In genomic region chr3R:24392207-24392939, dm6 we compare ENCODE assay signal across 3 fruit fly cellular contexts.
TF ChIP-seq lines count a peak whose summit lies in the region.

TSS of gene CG13616 (plus strand) at chr3R:24392889.

- TF ChIP-seq CTCF in whole organism, embryonic (GFP tag; optimal IDR thresholded peaks at IDR 0.05; lab: Kevin White, UChicago), result no peak

TF ChIP-seq in whole organism, adult, 20 proteins besides CTCF, POLR2A, EP300 and RAD21:
- TF ChIP-seq tj (GFP tag; optimal IDR thresholded peaks at IDR 0.05; lab: Kevin White, UChicago) (peak; percentile 50), CG12768 (GFP tag; optimal IDR thresholded peaks at IDR 0.05; lab: Kevin White, UChicago) (no peak)
TF ChIP-seq in whole organism, adult: peak in this region for 1.

TF ChIP-seq in whole organism, embryonic, 481 proteins besides CTCF, POLR2A, EP300 and RAD21:
- TF ChIP-seq CG32767 (GFP tag; IDR thresholded peaks at IDR 0.05; lab: Robert Waterston, UW) (no peak), Ets65A (GFP tag; lab: Kevin White, UChicago) (peak; percentile 9)
TF ChIP-seq in whole organism, embryonic: peak in this region for 1.

TF ChIP-seq in whole organism, prepupa, 60 proteins besides CTCF, POLR2A, EP300 and RAD21:
- no peak for TF ChIP-seq CG8632 (GFP tag; optimal IDR thresholded peaks at IDR 0.05; lab: Kevin White, UChicago)
- TF ChIP-seq cyc (GFP tag; optimal IDR thresholded peaks at IDR 0.05; lab: Kevin White, UChicago), result peak; percentile 30
- no peak for TF ChIP-seq vri (GFP tag; optimal IDR thresholded peaks at IDR 0.05; lab: Kevin White, UChicago)
- TF ChIP-seq CG9139 (GFP tag; optimal IDR thresholded peaks at IDR 0.05; lab: Kevin White, UChicago), result no peak
- TF ChIP-seq Eip78C (GFP tag; lab: Kevin White, UChicago), result peak; percentile 69
- no peak for TF ChIP-seq fd85E (GFP tag; optimal IDR thresholded peaks at IDR 0.05; lab: Kevin White, UChicago)
- peak; percentile 69 for TF ChIP-seq svp (GFP tag; lab: Kevin White, UChicago)
- TF ChIP-seq CG32006 (GFP tag; optimal IDR thresholded peaks at IDR 0.05; lab: Kevin White, UChicago), result no peak
- no peak for TF ChIP-seq CG8319 (GFP tag; optimal IDR thresholded peaks at IDR 0.05; lab: Kevin White, UChicago)
- TF ChIP-seq Gug (GFP tag; IDR thresholded peaks at IDR 0.05; lab: Robert Waterston, UW), result no peak
- TF ChIP-seq pdm3 (GFP tag; optimal IDR thresholded peaks at IDR 0.05; lab: Kevin White, UChicago), result no peak
- TF ChIP-seq CG1621 (tag; optimal IDR thresholded peaks at IDR 0.05; lab: Kevin White, UChicago), result no peak
- TF ChIP-seq dsx (GFP tag; optimal IDR thresholded peaks at IDR 0.05; lab: Kevin White, UChicago; ENCODE audit: poor library complexity, severe bottlenecking), result no peak
- TF ChIP-seq CG34406 (GFP tag; optimal IDR thresholded peaks at IDR 0.05; lab: Kevin White, UChicago), result peak; percentile 19
- no peak for TF ChIP-seq Sox15 (GFP tag; optimal IDR thresholded peaks at IDR 0.05; lab: Kevin White, UChicago)
- TF ChIP-seq CG10631 (GFP tag; optimal IDR thresholded peaks at IDR 0.05; lab: Kevin White, UChicago), result no peak
- TF ChIP-seq ss (GFP tag; optimal IDR thresholded peaks at IDR 0.05; lab: Kevin White, UChicago), result no peak
- no peak for TF ChIP-seq fkh (GFP tag; optimal IDR thresholded peaks at IDR 0.05; lab: Kevin White, UChicago)
- no peak for TF ChIP-seq CG11294 (GFP tag; IDR thresholded peaks at IDR 0.05; lab: Robert Waterston, UW)
- no peak for TF ChIP-seq salr (GFP tag; optimal IDR thresholded peaks at IDR 0.05; lab: Kevin White, UChicago)
- no peak for TF ChIP-seq achi (GFP tag; optimal IDR thresholded peaks at IDR 0.05; lab: Kevin White, UChicago)
- peak; percentile 36 for TF ChIP-seq CG11902 (GFP tag; optimal IDR thresholded peaks at IDR 0.05; lab: Kevin White, UChicago)
- no peak for TF ChIP-seq spab (GFP tag; optimal IDR thresholded peaks at IDR 0.05; lab: Kevin White, UChicago)
- no peak for TF ChIP-seq Hr4 (GFP tag; optimal IDR thresholded peaks at IDR 0.05; lab: Kevin White, UChicago)
- no peak for TF ChIP-seq CG6276 (GFP tag; optimal IDR thresholded peaks at IDR 0.05; lab: Kevin White, UChicago)
- no peak for TF ChIP-seq CG10669 (GFP tag; optimal IDR thresholded peaks at IDR 0.05; lab: Kevin White, UChicago)
- no peak for TF ChIP-seq CG6163 (GFP tag; IDR thresholded peaks at IDR 0.05; lab: Robert Waterston, UW)
- TF ChIP-seq CG6808 (GFP tag; optimal IDR thresholded peaks at IDR 0.05; lab: Kevin White, UChicago), result no peak
- no peak for TF ChIP-seq eg (GFP tag; IDR thresholded peaks at IDR 0.05; lab: Robert Waterston, UW)
- no peak for TF ChIP-seq esn (GFP tag; optimal IDR thresholded peaks at IDR 0.05; lab: Kevin White, UChicago)
- TF ChIP-seq CG8119 (GFP tag; IDR thresholded peaks at IDR 0.05; lab: Robert Waterston, UW), result no peak
- no peak for TF ChIP-seq CG3919 (GFP tag; optimal IDR thresholded peaks at IDR 0.05; lab: Kevin White, UChicago)
- no peak for TF ChIP-seq CG15336 (GFP tag; IDR thresholded peaks at IDR 0.05; lab: Robert Waterston, UW)
- no peak for TF ChIP-seq dac (GFP tag; optimal IDR thresholded peaks at IDR 0.05; lab: Kevin White, UChicago)
- TF ChIP-seq Hr39 (GFP tag; optimal IDR thresholded peaks at IDR 0.05; lab: Kevin White, UChicago), result peak; percentile 38
- no peak for TF ChIP-seq CG7368 (GFP tag; optimal IDR thresholded peaks at IDR 0.05; lab: Kevin White, UChicago)
- TF ChIP-seq Ets21C (GFP tag; optimal IDR thresholded peaks at IDR 0.05; lab: Kevin White, UChicago), result no peak
- TF ChIP-seq Sox102F (GFP tag; optimal IDR thresholded peaks at IDR 0.05; lab: Kevin White, UChicago), result no peak
- TF ChIP-seq Lpt (GFP tag; optimal IDR thresholded peaks at IDR 0.05; lab: Kevin White, UChicago), result no peak
- TF ChIP-seq Eip93F (GFP tag; optimal IDR thresholded peaks at IDR 0.05; lab: Kevin White, UChicago), result no peak
- peak; percentile 25 for TF ChIP-seq CG31627 (GFP tag; optimal IDR thresholded peaks at IDR 0.05; lab: Kevin White, UChicago)
- no peak for TF ChIP-seq CG6854 (GFP tag; optimal IDR thresholded peaks at IDR 0.05; lab: Kevin White, UChicago)
- TF ChIP-seq Ets96B (tag; optimal IDR thresholded peaks at IDR 0.05; lab: Kevin White, UChicago), result no peak
- TF ChIP-seq Sox14 (GFP tag; optimal IDR thresholded peaks at IDR 0.05; lab: Kevin White, UChicago), result no peak
- no peak for TF ChIP-seq CG6792 (GFP tag; optimal IDR thresholded peaks at IDR 0.05; lab: Kevin White, UChicago)
- TF ChIP-seq net (GFP tag; optimal IDR thresholded peaks at IDR 0.05; lab: Kevin White, UChicago), result no peak
- TF ChIP-seq CG4318 (GFP tag; optimal IDR thresholded peaks at IDR 0.05; lab: Kevin White, UChicago), result no peak
- no peak for TF ChIP-seq fd59A (GFP tag; optimal IDR thresholded peaks at IDR 0.05; lab: Kevin White, UChicago)
- no peak for TF ChIP-seq CG3032 (tag; optimal IDR thresholded peaks at IDR 0.05; lab: Kevin White, UChicago)
- TF ChIP-seq CG11762 (GFP tag; optimal IDR thresholded peaks at IDR 0.05; lab: Kevin White, UChicago; ENCODE audit: insufficient read depth), result no peak
- no peak for TF ChIP-seq Eip75B (GFP tag; optimal IDR thresholded peaks at IDR 0.05; lab: Kevin White, UChicago)
- no peak for TF ChIP-seq topi (GFP tag; optimal IDR thresholded peaks at IDR 0.05; lab: Kevin White, UChicago)
- no peak for TF ChIP-seq lz (GFP tag; optimal IDR thresholded peaks at IDR 0.05; lab: Kevin White, UChicago)
- peak; percentile 15 for TF ChIP-seq Smox (GFP tag; optimal IDR thresholded peaks at IDR 0.05; lab: Kevin White, UChicago)
- no peak for TF ChIP-seq acj6 (GFP tag; optimal IDR thresholded peaks at IDR 0.05; lab: Kevin White, UChicago)
- TF ChIP-seq Hr38 (GFP tag; optimal IDR thresholded peaks at IDR 0.05; lab: Kevin White, UChicago), result no peak
- TF ChIP-seq OdsH (GFP tag; optimal IDR thresholded peaks at IDR 0.05; lab: Kevin White, UChicago), result no peak
- TF ChIP-seq Met (GFP tag; optimal IDR thresholded peaks at IDR 0.05; lab: Kevin White, UChicago), result peak; percentile 1
- TF ChIP-seq CG16779 (tag; optimal IDR thresholded peaks at IDR 0.05; lab: Kevin White, UChicago), result no peak
- no peak for TF ChIP-seq Blimp-1 (GFP tag; optimal IDR thresholded peaks at IDR 0.05; lab: Kevin White, UChicago)
